Worm (Caenorhabditis elegans) whole organism, L4 larva: Measurements from ENCODE around the gene Y8A9A.2.

Experiments used
- F44E2.7 ChIP-seq: fragments of 200-800 bp; sonication (Bioruptor generic); IDR thresholded peaks from 2 replicates; pipeline ENCODE4 v2.1.2; 2022; ENCODE audit warnings: missing genetic modification characterization, missing compliant biosample characterization
- T20F7.1 ChIP-seq: fragments of 200-800 bp; sonication (Bioruptor generic); optimal IDR thresholded peaks from 2 replicates; lab custom pipeline; 2018; ENCODE audit warnings: mild to moderate bottlenecking, missing genetic modification characterization, missing compliant biosample characterization
- T26A8.4 ChIP-seq: fragments of 200-800 bp; sonication (Bioruptor generic); IDR thresholded peaks from 2 replicates; pipeline ENCODE4 v1.3.6; 2022; ENCODE audit warnings: missing genetic modification characterization, missing compliant biosample characterization
- Y105C5A.15 ChIP-seq: fragments of 200-800 bp; sonication (Bioruptor generic); IDR thresholded peaks from 2 replicates; pipeline ENCODE4 v1.3.6; 2022; ENCODE audit warnings: missing genetic modification characterization, missing compliant biosample characterization
- Y48G9A.11 ChIP-seq: fragments of 200-800 bp; sonication (Bioruptor generic); IDR thresholded peaks from 2 replicates; pipeline ENCODE4 v1.3.6; 2022; ENCODE audit warnings: missing genetic modification reagents, missing genetic modification characterization, missing compliant biosample characterization
- Y5F2A.4 ChIP-seq: fragments of 200-800 bp; sonication (Bioruptor generic); optimal IDR thresholded peaks from 2 replicates; lab custom pipeline; 2018; ENCODE audit warnings: mild to moderate bottlenecking, missing genetic modification characterization, missing compliant biosample characterization
- ZK337.2 ChIP-seq: fragments of 200-800 bp; sonication (Bioruptor generic); IDR thresholded peaks from 2 replicates; pipeline ENCODE4 v1.3.6; 2022; ENCODE audit warnings: missing genetic modification reagents, missing genetic modification characterization, missing compliant biosample characterization
- ZK546.5 ChIP-seq, 2 experiments: sonication (generic microtip); optimal IDR thresholded peaks; 2 replicates each; lab custom pipeline; 2017; ENCODE audit warnings: missing biosample characterization in 2 of 2, missing genetic modification characterization in 2 of 2
- aha-1 ChIP-seq: fragments of 150-350 bp; peaks from one replicate; lab custom pipeline; 2014; ENCODE audit warnings: missing biosample characterization, missing genetic modification characterization
- aly-2 ChIP-seq: sonication (generic microtip); optimal IDR thresholded peaks from 2 replicates; lab custom pipeline; 2018; ENCODE audit warnings: missing biosample characterization, missing genetic modification characterization
- arid-1 ChIP-seq: fragments of 200-800 bp; sonication (Bioruptor generic); conservative IDR thresholded peaks from 2 replicates; pipeline ENCODE4 v1.3.6; 2022; ENCODE audit warnings: missing genetic modification reagents, missing genetic modification characterization, missing compliant biosample characterization
- ceh-20 ChIP-seq: fragments of 200-800 bp; sonication (Bioruptor generic); IDR thresholded peaks from 2 replicates; pipeline ENCODE4 v1.3.6; 2022; ENCODE audit warnings: missing genetic modification reagents, missing genetic modification characterization, missing compliant biosample characterization
- ceh-28 ChIP-seq: fragments of 150-350 bp; optimal IDR thresholded peaks from 2 replicates; lab custom pipeline; 2014; ENCODE audit warnings: missing biosample characterization, missing genetic modification reagents, missing genetic modification characterization
- ceh-82 ChIP-seq: sonication (generic microtip); optimal IDR thresholded peaks from 2 replicates; lab custom pipeline; 2017; ENCODE audit warnings: missing biosample characterization, missing genetic modification characterization
- ctbp-1 ChIP-seq: fragments of 200-800 bp; sonication (Bioruptor generic); IDR thresholded peaks from 2 replicates; pipeline ENCODE4 v1.3.6; 2022; ENCODE audit warnings: missing genetic modification reagents, missing genetic modification characterization, missing compliant biosample characterization
- daf-19 ChIP-seq: fragments of 200-800 bp; sonication (Bioruptor generic); conservative IDR thresholded peaks from 2 replicates; pipeline ENCODE4 v1.3.6; 2022; ENCODE audit warnings: missing genetic modification characterization, missing compliant biosample characterization
- dmd-6 ChIP-seq: fragments of 200-800 bp; sonication (Bioruptor generic); IDR thresholded peaks from 2 replicates; pipeline ENCODE4 v1.3.6; 2022; ENCODE audit warnings: missing genetic modification reagents, missing genetic modification characterization, missing compliant biosample characterization
- dpl-1 ChIP-seq: fragments of 150-350 bp; optimal IDR thresholded peaks from 2 replicates; lab custom pipeline; 2014; ENCODE audit warnings: missing biosample characterization, missing genetic modification reagents, missing genetic modification characterization
- duxl-1 ChIP-seq: sonication (generic microtip); optimal IDR thresholded peaks from 2 replicates; lab custom pipeline; 2016; ENCODE audit warnings: mild to moderate bottlenecking, missing genetic modification characterization, moderate library complexity, missing compliant biosample characterization; ENCODE audit not compliant: poor library complexity
- dve-1 ChIP-seq: sonication (generic microtip); optimal IDR thresholded peaks from 2 replicates; lab custom pipeline; 2017; ENCODE audit warnings: antibody characterized with exemption, mild to moderate bottlenecking, missing genetic modification characterization, missing compliant biosample characterization; ENCODE audit not compliant: insufficient read depth
- fkh-10 ChIP-seq: fragments of 150-350 bp; optimal IDR thresholded peaks from 2 replicates; lab custom pipeline; 2014; ENCODE audit warnings: missing biosample characterization, missing genetic modification reagents, missing genetic modification characterization
- fos-1 ChIP-seq: fragments of 150-350 bp; optimal IDR thresholded peaks from 2 replicates; lab custom pipeline; 2014; ENCODE audit warnings: missing biosample characterization, missing genetic modification characterization
- hif-1 ChIP-seq, 2 experiments: sonication (generic microtip); optimal IDR thresholded peaks; 2 replicates each; lab custom pipeline; 2016 to 2017; ENCODE audit warnings: missing compliant biosample characterization in 2 of 2, missing genetic modification characterization in 2 of 2, missing genetic modification reagents in 2 of 2, missing genotype in 2 of 2, mild to moderate bottlenecking in 1 of 2
- hlh-11 ChIP-seq: fragments of 200-800 bp; sonication (Bioruptor generic); optimal IDR thresholded peaks from 2 replicates; lab custom pipeline; 2018; ENCODE audit warnings: mild to moderate bottlenecking, missing genetic modification characterization, missing compliant biosample characterization
- hmg-1.1 ChIP-seq: fragments of 200-800 bp; sonication (Bioruptor generic); IDR thresholded peaks from 2 replicates; pipeline ENCODE4 v1.3.6; 2022; ENCODE audit warnings: missing genetic modification reagents, missing genetic modification characterization, missing compliant biosample characterization
- jun-1 ChIP-seq: fragments of 150-350 bp; optimal IDR thresholded peaks from 2 replicates; lab custom pipeline; 2014; ENCODE audit warnings: missing biosample characterization, missing genetic modification reagents, missing genetic modification characterization
- lin-38 ChIP-seq: fragments of 200-800 bp; sonication (Bioruptor generic); IDR thresholded peaks from 2 replicates; pipeline ENCODE4 v1.3.6; 2022; ENCODE audit warnings: missing genetic modification reagents, missing genetic modification characterization, missing compliant biosample characterization
- lsy-2 ChIP-seq, 2 experiments: fragments of 150-350 bp in 1 of 2; sonication (generic microtip) in 1 of 2; optimal IDR thresholded peaks; 2 replicates each; lab custom pipeline; 2014 to 2017; ENCODE audit warnings: missing biosample characterization in 2 of 2, missing genetic modification characterization in 2 of 2
- madf-9 ChIP-seq: fragments of 200-800 bp; sonication (Bioruptor generic); conservative IDR thresholded peaks from 2 replicates; pipeline ENCODE4 v1.3.6; 2022; ENCODE audit warnings: missing genetic modification reagents, missing genetic modification characterization, missing compliant biosample characterization
- nhr-25 ChIP-seq: sonication (generic microtip); optimal IDR thresholded peaks from 2 replicates; lab custom pipeline; 2017; ENCODE audit warnings: missing genetic modification characterization, mild to moderate bottlenecking, missing compliant biosample characterization, antibody characterized with exemption, moderate library complexity, borderline replicate concordance; ENCODE audit not compliant: insufficient read depth
- nhr-28 ChIP-seq: fragments of 150-350 bp; optimal IDR thresholded peaks from 2 replicates; lab custom pipeline; 2014; ENCODE audit warnings: missing biosample characterization, missing genetic modification characterization
- nhr-42 ChIP-seq: fragments of 200-800 bp; sonication (Bioruptor generic); IDR thresholded peaks from 2 replicates; pipeline ENCODE4 v1.3.6; 2022; ENCODE audit warnings: missing genetic modification characterization, missing compliant biosample characterization
- nhr-76 ChIP-seq: fragments of 150-350 bp; optimal IDR thresholded peaks from 2 replicates; lab custom pipeline; 2014; ENCODE audit warnings: missing biosample characterization, missing genetic modification characterization
- php-3 ChIP-seq: fragments of 200-800 bp; sonication (Bioruptor generic); IDR thresholded peaks from 2 replicates; pipeline ENCODE4 v1.3.6; 2022; ENCODE audit warnings: missing genetic modification reagents, missing genetic modification characterization, missing compliant biosample characterization
- pqm-1 ChIP-seq: sonication (generic microtip); optimal IDR thresholded peaks from 2 replicates; lab custom pipeline; 2017; ENCODE audit warnings: missing biosample characterization, missing genetic modification characterization
- rbr-2 ChIP-seq: sonication (generic microtip); optimal IDR thresholded peaks from 2 replicates; lab custom pipeline; 2016; ENCODE audit warnings: missing genotype, missing genetic modification characterization, missing compliant biosample characterization
- saeg-2 ChIP-seq: fragments of 200-800 bp; sonication (Bioruptor generic); IDR thresholded peaks from 2 replicates; pipeline ENCODE4 v1.3.6; 2022; ENCODE audit warnings: missing genetic modification reagents, missing genetic modification characterization, missing compliant biosample characterization
- set-16 ChIP-seq: fragments of 200-800 bp; sonication (Bioruptor generic); IDR thresholded peaks from 2 replicates; pipeline ENCODE4 v1.3.6; 2022; ENCODE audit warnings: missing genetic modification reagents, missing genetic modification characterization, missing compliant biosample characterization
- skn-1 ChIP-seq: fragments of 150-350 bp; optimal IDR thresholded peaks from 2 replicates; lab custom pipeline; 2014; ENCODE audit warnings: missing biosample characterization, missing genetic modification characterization
- snpc-4 ChIP-seq: fragments of 150-350 bp; optimal IDR thresholded peaks from 2 replicates; lab custom pipeline; 2014; ENCODE audit warnings: missing biosample characterization, missing genetic modification characterization
- spr-1 ChIP-seq: sonication (generic microtip); optimal IDR thresholded peaks from 2 replicates; lab custom pipeline; 2016; ENCODE audit warnings: mild to moderate bottlenecking, missing genetic modification characterization, missing compliant biosample characterization
- tag-97 ChIP-seq: fragments of 200-800 bp; sonication (Bioruptor generic); IDR thresholded peaks from 2 replicates; pipeline ENCODE4 v1.3.6; 2022; ENCODE audit warnings: missing genetic modification characterization, missing compliant biosample characterization
- unc-39 ChIP-seq: sonication (generic microtip); optimal IDR thresholded peaks from 2 replicates; lab custom pipeline; 2017; ENCODE audit warnings: missing biosample characterization, missing genetic modification characterization
- unc-62 ChIP-seq, 3 experiments: fragments of 150-350 bp in 1 of 3; sonication (generic microtip); optimal IDR thresholded peaks in 2 of 3; peaks in 1 of 3; 1 replicate in 1 of 3; 2 replicates in 2 of 3; lab custom pipeline; 2014 to 2017; ENCODE audit warnings: missing biosample characterization in 3 of 3, missing genetic modification characterization in 3 of 3, missing genetic modification reagents in 3 of 3, missing genotype in 1 of 3
- vab-7 ChIP-seq: fragments of 200-800 bp; sonication (Bioruptor generic); IDR thresholded peaks from 2 replicates; pipeline ENCODE4 v1.3.6; 2022; ENCODE audit warnings: missing genetic modification reagents, missing genetic modification characterization, missing compliant biosample characterization

Gene Y8A9A.2

DNA sequence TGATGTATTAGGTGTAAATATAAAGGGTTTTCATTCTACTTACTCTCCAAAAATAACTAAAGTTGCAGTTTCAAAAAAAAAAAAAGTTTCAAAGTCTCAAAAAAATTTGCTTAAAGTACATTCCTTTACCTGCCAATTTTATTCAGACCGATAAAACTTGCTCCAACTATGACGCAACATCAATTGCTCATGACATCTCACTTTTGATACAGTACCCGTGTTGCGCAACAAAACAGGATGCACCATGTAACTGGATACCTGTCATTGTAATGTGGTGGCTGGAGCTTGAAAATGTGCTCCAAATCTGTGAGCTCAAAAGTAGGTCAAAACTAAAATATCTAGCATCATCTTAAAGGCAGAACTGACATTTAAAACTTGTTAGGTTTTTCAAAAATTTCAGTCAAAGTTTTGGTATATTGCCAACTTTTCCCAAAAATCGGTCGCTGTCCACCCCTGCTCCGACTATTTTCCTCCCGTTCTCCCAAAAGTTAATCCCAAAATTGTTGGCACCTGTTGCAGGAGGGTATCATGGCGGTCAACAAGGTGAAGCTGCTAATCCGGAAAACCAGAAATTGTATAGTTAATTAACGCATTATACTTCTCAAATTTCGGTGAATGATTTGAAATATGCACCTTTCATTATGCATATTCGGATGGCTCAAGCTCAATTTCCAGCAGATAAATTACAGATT lies 13.0 kb upstream of the Y8A9A.2 start, which contains the start of gene T24E12.2:
Gene T24E12.2, plus strand, starts transcription at position 642 of the 692 bp plus-strand sequence.
- TF ChIP-seq daf-19 (GFP tag; lab: Robert Waterston, UW) (no peak), skn-1 (no peak), nhr-25 (tag; lab: Kevin White, UChicago) (no peak), arid-1 (GFP tag; lab: Robert Waterston, UW) (no peak), ceh-20 (no peak)

DNA sequence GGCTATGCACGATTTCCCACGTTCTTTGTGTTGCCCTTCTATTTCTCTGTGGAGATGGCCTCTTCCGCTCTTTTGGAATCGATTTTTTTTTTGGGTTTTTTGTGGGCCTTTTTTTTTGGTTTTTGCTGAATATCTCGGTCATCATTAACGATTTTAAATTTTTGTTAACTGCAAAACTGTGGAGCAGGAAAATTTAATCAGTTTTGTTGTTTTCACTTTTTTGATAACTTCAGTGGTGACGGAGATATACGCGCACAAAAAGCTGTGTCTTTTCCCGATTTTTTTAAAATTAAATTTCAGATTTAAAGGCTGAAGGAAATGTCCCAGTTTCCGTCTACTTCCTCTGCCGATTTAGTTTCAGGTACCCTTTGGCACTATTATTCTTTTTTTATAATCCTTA lies 10.2 kb upstream of the Y8A9A.2 start, which contains the start of gene T24E12.1:
Gene T24E12.1, plus strand, starts transcription at position 301 of the 400 bp plus-strand sequence.
- TF ChIP-seq saeg-2 (GFP tag; lab: Robert Waterston, UW) (no peak), pqm-1 (no peak), Y105C5A.15 (GFP tag; lab: Robert Waterston, UW) (no peak), T26A8.4 (GFP tag; lab: Robert Waterston, UW) (no peak), tag-97 (GFP tag; lab: Robert Waterston, UW) (no peak), F44E2.7 (GFP tag; lab: Robert Waterston, UW) (no peak), dmd-6 (GFP tag; lab: Robert Waterston, UW) (no peak), lsy-2 (tag; optimal IDR thresholded peaks at IDR 0.05; lab: Kevin White, UChicago) (no peak), ceh-28 (no peak), nhr-76 (tag; lab: Kevin White, UChicago) (no peak), madf-9 (GFP tag; lab: Robert Waterston, UW) (no peak), spr-1 (no peak), duxl-1 (no peak), aha-1 (tag; lab: Kevin White, UChicago) (no peak), aly-2 (no peak), hmg-1.1 (GFP tag; lab: Robert Waterston, UW) (no peak), fos-1 (tag; lab: Kevin White, UChicago) (no peak), ceh-82 (tag; lab: Kevin White, UChicago) (no peak)

DNA sequence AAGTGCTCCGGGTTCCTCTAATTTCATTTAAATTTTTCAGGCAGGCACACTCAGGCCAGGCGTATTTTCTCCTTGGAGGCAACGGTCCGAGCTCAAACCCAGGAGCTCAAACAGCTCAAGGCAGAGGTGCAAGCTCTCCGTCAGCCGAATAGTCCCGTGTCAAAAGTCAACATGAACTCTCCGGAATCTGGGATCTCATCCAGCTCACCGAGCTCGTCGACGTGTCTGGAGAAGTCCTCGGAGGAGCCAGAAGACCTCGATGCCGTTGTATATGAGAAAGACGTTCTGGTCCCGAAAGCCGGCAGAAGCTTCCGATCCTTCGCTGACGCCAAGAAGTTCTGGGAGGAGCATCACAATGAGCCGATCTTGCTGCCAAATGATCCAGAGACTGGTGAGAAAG lies 9.7 kb upstream of the Y8A9A.2 start:
- TF ChIP-seq set-16 (GFP tag; lab: Robert Waterston, UW) (peak; percentile 78), hif-1 (tag; optimal IDR thresholded peaks at IDR 0.05; lab: Kevin White, UChicago) (no peak), T26A8.4 (GFP tag; lab: Robert Waterston, UW) (no peak), unc-39 (tag; lab: Kevin White, UChicago) (no peak), rbr-2 (tag; lab: Kevin White, UChicago) (no peak), Y48G9A.11 (no peak), fos-1 (tag; lab: Kevin White, UChicago) (no peak), dpl-1 (GFP tag; lab: Kevin White, UChicago) (no peak)

- TF ChIP-seq unc-39 (tag; lab: Kevin White, UChicago) (no peak), hlh-11 (tag; lab: Kevin White, UChicago) (peak; percentile 79), dve-1 (tag; lab: Kevin White, UChicago) (no peak), duxl-1 (no peak), madf-9 (GFP tag; lab: Robert Waterston, UW) (no peak), jun-1 (no peak), lin-38 (GFP tag; lab: Robert Waterston, UW) (no peak), ZK337.2 (GFP tag; lab: Robert Waterston, UW) (no peak), vab-7 (GFP tag; lab: Robert Waterston, UW) (no peak), ctbp-1 (GFP tag; lab: Robert Waterston, UW) (no peak), nhr-28 (tag; lab: Kevin White, UChicago) (peak; percentile 98), php-3 (GFP tag; lab: Robert Waterston, UW) (peak; percentile 100), snpc-4 (tag; lab: Kevin White, UChicago) (no peak), T20F7.1 (GFP tag; lab: Kevin White, UChicago) (no peak), fos-1 (tag; lab: Kevin White, UChicago) (peak; percentile 36), unc-62 (GFP tag; optimal IDR thresholded peaks at IDR 0.05 in 1 of 2; lab: Kevin White, UChicago) (peak; percentile 70 to 98), unc-62 (tag; optimal IDR thresholded peaks at IDR 0.05; lab: Kevin White, UChicago) (no peak), dmd-6 (GFP tag; lab: Robert Waterston, UW) (peak; percentile 98), Y5F2A.4 (no peak), fkh-10 (GFP tag; lab: Kevin White, UChicago) (no peak), ZK546.5 (tag; optimal IDR thresholded peaks at IDR 0.05; lab: Kevin White, UChicago) (no peak), saeg-2 (GFP tag; lab: Robert Waterston, UW) (no peak), nhr-42 (0 out of 2 replicates have a peak, but pooled peaks have one; percentile 18)
Observed at ce11 chrII:3786538-3786937, 8.9 kb upstream of the Y8A9A.2 start.
